Fruit fly (Drosophila melanogaster): ENCODE measurements around the gene CG14563.
A peak's percentile ranks its signal among the peaks of the same experiment; 100 is the strongest.

Gene CG14563

DNA sequence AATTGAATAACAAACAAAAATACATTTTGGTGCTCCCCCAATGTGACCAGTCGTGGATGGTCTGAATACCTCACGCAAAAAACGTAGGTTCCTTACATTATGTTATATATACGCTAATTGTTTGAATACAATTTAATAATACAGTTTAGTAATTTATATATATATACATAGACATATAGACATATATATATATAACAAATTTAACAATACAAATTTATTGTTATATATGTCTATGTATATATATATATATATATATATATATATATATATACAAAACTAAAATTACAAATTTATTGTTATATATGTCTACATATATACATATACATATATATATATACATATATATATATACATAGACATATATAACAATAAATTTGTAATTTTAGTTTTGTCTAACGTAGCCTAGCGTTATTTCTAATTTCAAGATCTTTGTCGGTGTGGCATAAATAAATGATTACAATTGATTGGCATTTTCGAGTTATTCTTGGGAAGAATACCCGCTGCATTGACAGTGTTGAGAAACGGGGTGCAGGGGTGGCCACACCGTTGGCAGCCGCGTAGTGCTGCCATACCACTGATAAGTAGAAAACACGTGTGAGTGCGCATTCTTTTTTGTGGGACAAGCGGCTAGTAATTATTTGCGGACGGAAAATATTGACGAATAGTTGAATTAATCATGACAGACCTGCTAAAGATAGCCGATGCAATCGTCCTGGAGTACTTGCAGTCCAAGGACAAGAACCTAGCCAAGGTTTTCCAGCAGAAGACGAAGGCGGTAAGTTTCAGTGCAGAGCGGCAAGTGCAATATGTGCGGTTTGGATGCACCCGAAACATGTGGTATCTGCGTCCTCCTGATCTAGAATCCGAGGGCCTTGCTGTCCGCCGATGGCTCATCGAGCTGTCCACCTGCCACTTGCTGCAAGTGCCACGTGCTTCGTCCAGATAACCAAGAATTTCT, 9.7 kb downstream of the CG14563 start, which contains the start of the genes CG7148 and Nopp140 (continued):
- TF ChIP-seq CG1233 (GFP tag; optimal IDR thresholded peaks at IDR 0.05) (peak; percentile 47), Ets97D (GFP tag; optimal IDR thresholded peaks at IDR 0.05) (peak; percentile 89), CG7357 (GFP tag; IDR thresholded peaks at IDR 0.05) (0 out of 3 replicates have a peak, but pooled peaks have one; percentile 15), ab (GFP tag; optimal IDR thresholded peaks at IDR 0.05) (no peak), fd102C (GFP tag; optimal IDR thresholded peaks at IDR 0.05) (no peak), Rx (GFP tag; IDR thresholded peaks at IDR 0.05) (peak; percentile 42; the same call in 1 of the 2 replicates), ATbp (GFP tag; optimal IDR thresholded peaks at IDR 0.05) (peak; percentile 22), gfzf (GFP tag; optimal IDR thresholded peaks at IDR 0.05) (peak; percentile 46), CG6254 (GFP tag; optimal IDR thresholded peaks at IDR 0.05) (peak; percentile 35), CG7271 (tag; optimal IDR thresholded peaks at IDR 0.05) (no peak), CG8281 (tag; optimal IDR thresholded peaks at IDR 0.05) (peak; percentile 13), Poxn (GFP tag; IDR thresholded peaks at IDR 0.05) (no peak), CrebB (tag; optimal IDR thresholded peaks at IDR 0.05) (peak; percentile 47), CG2712 (tag; optimal IDR thresholded peaks at IDR 0.05) (peak; percentile 68), CG14965 (GFP tag; optimal IDR thresholded peaks at IDR 0.05; ENCODE audit: borderline replicate concordance) (no peak), caup (GFP tag; optimal IDR thresholded peaks at IDR 0.05; ENCODE audit: severe bottlenecking) (peak; percentile 71), CG17568 (GFP tag; optimal IDR thresholded peaks at IDR 0.05) (no peak), lbe (GFP tag; optimal IDR thresholded peaks at IDR 0.05) (peak; percentile 18), bowl (GFP tag; IDR thresholded peaks at IDR 0.05) (0 out of 2 replicates have a peak, but pooled peaks have one; percentile 25), toy (GFP tag; IDR thresholded peaks at IDR 0.05) (no peak), row (GFP tag; IDR thresholded peaks at IDR 0.05) (peak; percentile 82), CG12299 (tag; optimal IDR thresholded peaks at IDR 0.05) (no peak), sima (GFP tag; optimal IDR thresholded peaks at IDR 0.05) (no peak), CG32772 (GFP tag; IDR thresholded peaks at IDR 0.05) (peak; percentile 24; the same call in 1 of the 2 replicates), CG13123 (GFP tag; optimal IDR thresholded peaks at IDR 0.05) (peak; percentile 9), gce (GFP tag; IDR thresholded peaks at IDR 0.05) (0 out of 3 replicates have a peak, but pooled peaks have one; percentile 48), CG9932 (GFP tag; IDR thresholded peaks at IDR 0.05) (peak; percentile 89), ara (GFP tag; IDR thresholded peaks at IDR 0.05) (0 out of 2 replicates have a peak, but pooled peaks have one; percentile 41), CG30020 (tag; optimal IDR thresholded peaks at IDR 0.05) (peak; percentile 74), CG17186 (GFP tag; optimal IDR thresholded peaks at IDR 0.05) (peak; percentile 73), TFAM (GFP tag; optimal IDR thresholded peaks at IDR 0.05) (no peak), CG32767 (GFP tag; IDR thresholded peaks at IDR 0.05) (peak; percentile 41; the same call in 1 of the 2 replicates), CG18764 (GFP tag; optimal IDR thresholded peaks at IDR 0.05) (peak; percentile 49), salm (tag; optimal IDR thresholded peaks at IDR 0.05) (no peak), Hr3 (GFP tag; optimal IDR thresholded peaks at IDR 0.05) (peak; percentile 59), Dfd (GFP tag; optimal IDR thresholded peaks at IDR 0.05) (no peak), CG17359 (tag; optimal IDR thresholded peaks at IDR 0.05) (peak; percentile 71), nerfin-1 (tag; optimal IDR thresholded peaks at IDR 0.05) (peak; percentile 39), CG15514 (GFP tag; optimal IDR thresholded peaks at IDR 0.05) (peak; percentile 77), fd96Cb (tag; optimal IDR thresholded peaks at IDR 0.05) (peak; percentile 38), ken (GFP tag; IDR thresholded peaks at IDR 0.05) (peak; percentile 82), CG4404 (GFP tag; IDR thresholded peaks at IDR 0.05) (0 out of 2 replicates have a peak, but pooled peaks have one; percentile 11), ftz-f1 (GFP tag; optimal IDR thresholded peaks at IDR 0.05) (peak; percentile 36), Ada2b (GFP tag; IDR thresholded peaks at IDR 0.05) (peak; percentile 56), CG7745 (tag; optimal IDR thresholded peaks at IDR 0.05) (no peak), trh (GFP tag; optimal IDR thresholded peaks at IDR 0.05) (peak; percentile 15), chinmo (GFP tag; IDR thresholded peaks at IDR 0.05; ENCODE audit: partially characterized antibody) (peak; percentile 78; the same call in 1 of the 4 replicates)

Measured in whole organism, embryonic.